Worm (Caenorhabditis elegans): Measurements from ENCODE around the gene T04A6.3.

DNA sequence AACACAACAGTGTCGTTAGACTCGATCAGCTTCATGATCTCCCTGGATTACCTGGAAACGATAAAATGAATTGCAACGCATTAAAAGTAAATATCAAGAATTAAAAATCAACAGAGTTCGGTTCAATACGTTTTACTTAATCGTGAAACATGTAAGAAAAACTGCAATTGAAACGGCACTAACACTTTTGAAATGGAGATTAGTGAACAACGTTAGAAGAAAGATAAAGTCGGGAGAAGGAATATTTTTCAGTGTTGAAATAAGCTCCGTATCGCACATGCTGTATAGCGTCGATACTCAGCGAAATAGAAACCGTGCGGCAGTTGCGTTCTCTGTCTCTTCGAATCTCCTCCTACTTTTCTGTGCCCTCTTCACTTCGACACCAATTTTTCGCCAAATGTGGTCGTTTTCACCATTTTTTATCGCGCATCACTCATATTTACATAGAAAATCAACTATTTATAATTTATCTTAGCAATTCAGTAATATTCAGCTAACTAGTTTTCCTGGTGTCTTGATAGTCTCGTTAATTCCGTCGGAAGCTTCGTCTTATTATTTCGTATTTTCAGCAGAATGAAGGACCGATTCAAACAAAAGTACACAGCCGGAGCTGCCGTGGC lies 35.2 kb downstream of the T04A6.3 start, which contains the start of the genes rpl-9 and lpd-7:
- TF ChIP-seq unc-30 (tag; optimal IDR thresholded peaks at IDR 0.05): no peak
- peak; percentile 83 to 95 for TF ChIP-seq lsy-2 (tag; optimal IDR thresholded peaks at IDR 0.05)
- peak; percentile 12 for TF ChIP-seq nhr-11 (tag; optimal IDR thresholded peaks at IDR 0.05)
- peak; percentile 88 to 92 for TF ChIP-seq lin-35 (GFP tag; optimal IDR thresholded peaks at IDR 0.05)

All from whole organism, L1 larva.